Fruit fly (Drosophila melanogaster): ENCODE data around the gene CG10154.

The CG10154 gene

dm6 chr3L:13454755-13455154 lies 17.8 kb upstream of the CG10154 start:
- TF ChIP-seq insv (optimal IDR thresholded peaks at IDR 0.05) (no peak), Myc (optimal IDR thresholded peaks at IDR 0.05) (no peak), ttk (optimal IDR thresholded peaks at IDR 0.05) (no peak), Sin3A (optimal IDR thresholded peaks at IDR 0.05) (no peak), h (optimal IDR thresholded peaks at IDR 0.05) (no peak), psq (optimal IDR thresholded peaks at IDR 0.05) (no peak)

- TF ChIP-seq Myc (optimal IDR thresholded peaks at IDR 0.05), result no peak
- no peak for TF ChIP-seq Sin3A (optimal IDR thresholded peaks at IDR 0.05)
- no peak for TF ChIP-seq insv (optimal IDR thresholded peaks at IDR 0.05)
- TF ChIP-seq h (optimal IDR thresholded peaks at IDR 0.05), result no peak
- no peak for TF ChIP-seq ttk (optimal IDR thresholded peaks at IDR 0.05)
Observed at dm6 chr3L:13452281-13452680, 15.3 kb upstream of the CG10154 start.

DNA sequence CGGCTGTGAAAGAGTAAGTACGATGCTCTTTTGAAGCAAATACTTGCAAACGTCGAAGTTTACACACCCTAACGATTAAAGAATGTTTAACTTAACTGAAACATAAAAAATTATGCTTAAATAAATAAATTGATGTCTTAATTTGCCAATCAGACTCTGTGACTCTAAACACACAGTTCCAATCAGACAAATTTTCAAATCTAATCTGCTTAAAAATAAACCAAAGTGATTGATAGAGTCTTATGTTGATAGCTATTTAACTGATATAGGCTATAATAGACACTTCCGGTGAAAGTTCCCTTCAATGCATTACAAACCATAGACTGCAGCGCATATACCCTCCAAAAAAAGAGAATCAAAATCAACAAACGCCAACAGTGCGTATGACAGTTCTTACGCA lies 14.6 kb upstream of the CG10154 start:
- no peak for TF ChIP-seq h (optimal IDR thresholded peaks at IDR 0.05)
- TF ChIP-seq Sin3A (optimal IDR thresholded peaks at IDR 0.05), result no peak
- TF ChIP-seq psq (optimal IDR thresholded peaks at IDR 0.05), result no peak
- no peak for TF ChIP-seq ttk (optimal IDR thresholded peaks at IDR 0.05)
- TF ChIP-seq Myc (optimal IDR thresholded peaks at IDR 0.05), result no peak
- no peak for TF ChIP-seq insv (optimal IDR thresholded peaks at IDR 0.05)

DNA sequence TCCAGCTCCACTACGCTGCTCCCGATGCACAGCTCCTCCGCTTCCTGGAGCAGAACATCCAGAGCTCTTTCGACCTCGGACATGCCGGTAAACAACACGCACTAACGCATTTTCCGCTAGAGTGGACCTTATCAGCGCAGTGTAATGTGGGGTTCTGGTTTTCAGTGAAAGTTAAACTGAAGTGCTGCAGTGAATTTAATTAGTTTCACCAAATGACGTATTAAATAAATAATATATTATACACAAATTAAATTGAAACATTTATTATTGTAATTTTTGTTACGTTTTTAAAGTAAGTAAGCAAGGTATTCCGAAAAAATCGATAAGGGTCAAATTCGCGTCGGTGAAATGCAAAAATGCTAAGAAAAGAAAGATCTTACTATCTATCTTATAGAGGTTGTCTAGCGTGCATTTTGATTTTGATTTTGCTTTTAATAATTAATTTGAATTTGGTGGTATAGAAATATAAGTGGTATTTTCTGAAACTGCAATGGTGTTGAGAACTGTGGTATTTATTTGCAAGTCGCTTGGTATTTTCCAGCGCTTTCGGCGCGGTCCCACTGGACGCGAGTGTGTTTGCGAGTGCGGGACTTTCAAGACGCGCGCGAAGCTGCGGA lies 13.3 kb upstream of the CG10154 start, which contains the start of the genes JMJD7 and CG10738:
JMJD7 (minus strand) TSS at position 107 of the 617 bp plus-strand sequence.
CG10738 (plus strand) TSS at position 594 of the 617 bp plus-strand sequence.
- TF ChIP-seq h (optimal IDR thresholded peaks at IDR 0.05) (no peak), insv (optimal IDR thresholded peaks at IDR 0.05) (no peak), Sin3A (optimal IDR thresholded peaks at IDR 0.05) (no peak)

dm6 chr3L:13442400-13442799 lies 5.5 kb upstream of the CG10154 start, which contains the start of gene cmb:
cmb (plus strand) TSS chr3L:13442594.
- TF ChIP-seq insv (optimal IDR thresholded peaks at IDR 0.05), result no peak
- no peak for TF ChIP-seq psq (optimal IDR thresholded peaks at IDR 0.05)
- no peak for TF ChIP-seq h (optimal IDR thresholded peaks at IDR 0.05)
- TF ChIP-seq Sin3A (optimal IDR thresholded peaks at IDR 0.05), result no peak
- TF ChIP-seq ttk (optimal IDR thresholded peaks at IDR 0.05), result no peak
- TF ChIP-seq Myc (optimal IDR thresholded peaks at IDR 0.05), result no peak

dm6 chr3L:13440370-13440960 lies 3.5 kb upstream of the CG10154 start, which contains the start of the genes CG10140 and CG14109:
CG10140 (minus strand) TSS chr3L:13440470.
CG14109 (plus strand) TSS chr3L:13440910.
- TF ChIP-seq psq (optimal IDR thresholded peaks at IDR 0.05) (no peak), Myc (optimal IDR thresholded peaks at IDR 0.05) (no peak), ttk (optimal IDR thresholded peaks at IDR 0.05) (no peak), insv (optimal IDR thresholded peaks at IDR 0.05) (no peak), Sin3A (optimal IDR thresholded peaks at IDR 0.05) (no peak), h (optimal IDR thresholded peaks at IDR 0.05) (no peak)

dm6 chr3L:13437654-13438053 lies 718 bp upstream of the CG10154 start, which contains the start of gene CG10725:
CG10725 (plus strand) TSS chr3L:13437954.
- TF ChIP-seq h (optimal IDR thresholded peaks at IDR 0.05) (no peak), insv (optimal IDR thresholded peaks at IDR 0.05) (no peak), Myc (optimal IDR thresholded peaks at IDR 0.05) (no peak), Sin3A (optimal IDR thresholded peaks at IDR 0.05) (no peak), psq (optimal IDR thresholded peaks at IDR 0.05) (no peak), ttk (optimal IDR thresholded peaks at IDR 0.05) (no peak)

DNA sequence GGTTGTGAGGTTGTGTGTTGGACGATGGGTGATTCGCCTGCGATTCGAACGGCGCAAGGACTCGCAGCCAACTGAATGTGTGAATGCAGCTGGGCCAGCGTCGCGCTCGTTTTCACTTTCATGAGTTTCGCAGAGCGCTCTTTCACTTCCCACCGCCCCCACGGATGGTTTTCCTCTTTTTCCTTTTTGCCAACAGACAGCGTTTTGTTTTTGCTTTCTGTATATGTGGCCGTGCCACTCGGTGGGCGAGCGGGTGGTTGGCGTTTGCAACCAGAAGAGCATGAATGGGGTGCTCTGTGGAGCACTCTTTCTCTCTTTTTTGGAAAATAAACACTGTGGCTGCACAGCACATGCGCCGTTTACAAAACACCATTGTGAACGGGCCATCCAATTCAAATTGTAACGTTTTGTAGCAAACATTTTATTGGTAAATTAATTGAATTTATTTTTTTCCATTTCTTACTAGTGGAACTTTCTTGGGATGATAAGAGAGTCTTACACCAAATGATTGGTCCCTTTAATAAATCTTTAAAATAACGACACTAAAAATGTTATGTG lies 1.7 kb downstream of the CG10154 start, which contains the start of gene CG10713:
CG10713 (minus strand) TSS at position 60 of the 558 bp plus-strand sequence.
- TF ChIP-seq insv (optimal IDR thresholded peaks at IDR 0.05), result no peak
- no peak for TF ChIP-seq ttk (optimal IDR thresholded peaks at IDR 0.05)
- no peak for TF ChIP-seq psq (optimal IDR thresholded peaks at IDR 0.05)
- no peak for TF ChIP-seq Sin3A (optimal IDR thresholded peaks at IDR 0.05)
- TF ChIP-seq Myc (optimal IDR thresholded peaks at IDR 0.05), result no peak
- no peak for TF ChIP-seq h (optimal IDR thresholded peaks at IDR 0.05)

DNA sequence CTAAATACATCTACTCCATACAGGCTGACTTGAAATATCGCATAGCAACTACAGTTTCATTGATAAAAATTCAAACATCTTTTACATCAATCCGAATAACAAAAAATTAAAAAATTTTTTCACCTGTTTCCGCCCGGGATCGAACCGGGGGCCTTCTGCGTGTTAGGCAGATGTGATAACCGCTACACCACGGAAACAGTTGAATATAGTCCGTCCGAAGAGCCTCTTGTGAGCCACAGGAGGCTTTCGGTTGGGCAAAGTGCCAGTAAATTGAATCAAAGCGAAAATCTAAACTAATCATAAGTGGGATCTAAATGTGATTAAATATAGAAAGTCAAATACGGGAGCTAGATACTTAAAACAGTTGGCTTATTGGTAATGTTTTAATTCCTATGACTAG lies 3.4 kb downstream of the CG10154 start:
- TF ChIP-seq Sin3A (optimal IDR thresholded peaks at IDR 0.05) (no peak), Myc (optimal IDR thresholded peaks at IDR 0.05) (no peak), ttk (optimal IDR thresholded peaks at IDR 0.05) (no peak), h (optimal IDR thresholded peaks at IDR 0.05) (no peak), psq (optimal IDR thresholded peaks at IDR 0.05) (no peak), insv (optimal IDR thresholded peaks at IDR 0.05) (no peak)

DNA sequence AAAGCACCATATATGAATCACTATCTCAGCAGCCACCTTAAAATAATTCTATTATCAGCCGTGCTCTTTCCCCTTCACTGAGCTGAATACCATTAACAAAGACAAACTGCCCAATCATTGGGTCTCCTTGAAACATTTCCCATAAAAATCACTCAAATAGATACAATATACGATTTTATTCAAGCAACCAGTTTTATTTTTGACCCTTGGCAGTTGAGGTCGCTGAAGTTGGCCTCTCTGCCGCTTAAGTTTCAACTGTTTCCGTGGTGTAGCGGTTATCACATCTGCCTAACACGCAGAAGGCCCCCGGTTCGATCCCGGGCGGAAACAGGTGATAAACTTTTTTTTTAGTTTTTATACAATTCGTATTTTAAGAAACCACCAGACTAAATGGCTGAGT lies 4.1 kb downstream of the CG10154 start:
- no peak for TF ChIP-seq psq (optimal IDR thresholded peaks at IDR 0.05)
- no peak for TF ChIP-seq ttk (optimal IDR thresholded peaks at IDR 0.05)
- no peak for TF ChIP-seq Myc (optimal IDR thresholded peaks at IDR 0.05)
- TF ChIP-seq Sin3A (optimal IDR thresholded peaks at IDR 0.05), result no peak
- no peak for TF ChIP-seq insv (optimal IDR thresholded peaks at IDR 0.05)
- TF ChIP-seq h (optimal IDR thresholded peaks at IDR 0.05), result no peak

DNA sequence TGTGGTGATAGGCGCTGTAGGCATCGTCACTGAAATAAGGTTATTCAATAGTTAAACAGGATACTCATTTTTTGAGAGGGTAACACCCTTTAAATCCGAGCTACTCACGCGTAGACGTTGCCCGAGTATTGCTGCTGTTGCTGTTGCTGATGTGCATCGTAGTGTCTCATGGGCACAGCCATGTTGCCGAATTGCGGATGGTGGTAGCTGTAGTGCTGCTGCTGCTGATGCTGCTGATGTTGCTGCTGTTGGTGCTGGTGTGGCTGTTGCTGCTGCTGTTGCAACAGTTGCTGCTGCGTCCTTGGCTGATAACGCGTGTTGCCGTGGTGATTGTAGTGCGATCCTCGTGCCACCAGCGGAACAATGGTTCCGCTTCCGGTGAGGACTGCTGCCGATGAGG lies 6.8 kb downstream of the CG10154 start:
- TF ChIP-seq h (optimal IDR thresholded peaks at IDR 0.05) (no peak), insv (optimal IDR thresholded peaks at IDR 0.05) (no peak), ttk (optimal IDR thresholded peaks at IDR 0.05) (no peak), Myc (optimal IDR thresholded peaks at IDR 0.05) (no peak), psq (optimal IDR thresholded peaks at IDR 0.05) (no peak), Sin3A (optimal IDR thresholded peaks at IDR 0.05) (no peak)

dm6 chr3L:13426573-13426972 lies 10.4 kb downstream of the CG10154 start, which contains the start of gene CG14105:
CG14105 (minus strand) TSS chr3L:13426673.
- TF ChIP-seq insv (optimal IDR thresholded peaks at IDR 0.05) (no peak), h (optimal IDR thresholded peaks at IDR 0.05) (no peak)

Measured in Kc167 (cell line).